Worm (Caenorhabditis elegans): ENCODE data around the gene D1054.9.

DNA sequence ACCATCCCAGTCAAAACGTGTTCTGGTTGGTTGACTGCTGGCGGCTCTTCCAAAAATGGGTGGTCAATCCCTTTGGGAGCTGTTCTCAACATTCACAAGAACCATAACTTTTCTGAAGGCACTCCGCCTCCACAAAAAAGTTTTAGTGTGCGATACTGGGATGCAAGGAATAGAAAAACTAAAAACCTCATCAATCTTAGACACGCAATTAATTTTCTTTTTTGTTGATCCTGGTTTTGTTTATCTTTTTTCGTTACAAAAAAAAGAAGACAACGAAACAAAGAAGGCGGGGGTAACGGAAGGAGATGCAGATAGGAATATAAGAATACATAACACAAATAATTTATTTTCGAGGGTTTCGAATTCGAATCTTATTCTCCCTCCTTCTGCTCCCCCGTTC lies 47.3 kb upstream of the D1054.9 start:
- no peak for TF ChIP-seq nhr-28 (tag; optimal IDR thresholded peaks at IDR 0.05)
- TF ChIP-seq zag-1 (tag; optimal IDR thresholded peaks at IDR 0.05) = no peak
- TF ChIP-seq snpc-4 (tag; optimal IDR thresholded peaks at IDR 0.05) = no peak
- no peak for TF ChIP-seq ztf-11 (tag; optimal IDR thresholded peaks at IDR 0.05)
- no peak for TF ChIP-seq skn-1 (tag; optimal IDR thresholded peaks at IDR 0.05)
- no peak for TF ChIP-seq elt-3 (tag; optimal IDR thresholded peaks at IDR 0.05)
- TF ChIP-seq nhr-11 (tag; optimal IDR thresholded peaks at IDR 0.05) = no peak
- no peak for TF ChIP-seq nhr-76 (tag; optimal IDR thresholded peaks at IDR 0.05)
- TF ChIP-seq ama-1 (optimal IDR thresholded peaks at IDR 0.05) = no peak
- TF ChIP-seq tbx-2 (tag; optimal IDR thresholded peaks at IDR 0.05) = no peak
- no peak for TF ChIP-seq nhr-67 (tag; optimal IDR thresholded peaks at IDR 0.05)
